Worm (Caenorhabditis elegans) whole organism, mixed stage, embryonic: ENCODE measurements around the gene twk-14.

ENCODE experiments used
- M03D4.4 ChIP-seq: sonication (generic microtip); optimal IDR thresholded peaks from 2 replicates; lab custom pipeline; 2017; ENCODE audit warnings: mild to moderate bottlenecking, missing genetic modification characterization, missing compliant biosample characterization
- bed-3 ChIP-seq: fragments of 200-800 bp; sonication (Bioruptor generic); optimal IDR thresholded peaks from 3 replicates; lab custom pipeline; 2018; ENCODE audit warnings: mild to moderate bottlenecking, missing genetic modification characterization, moderate library complexity, missing compliant biosample characterization
- blmp-1 ChIP-seq: fragments of 150-350 bp; optimal IDR thresholded peaks from 2 replicates; lab custom pipeline; 2014; ENCODE audit warnings: missing biosample characterization, missing genetic modification characterization
- ceh-39 ChIP-seq: fragments of 150-350 bp; optimal IDR thresholded peaks from 2 replicates; lab custom pipeline; 2014; ENCODE audit warnings: missing biosample characterization, missing genetic modification characterization
- ceh-43 ChIP-seq: fragments of 200-800 bp; sonication (Bioruptor generic); optimal IDR thresholded peaks from 2 replicates; lab custom pipeline; 2018; ENCODE audit warnings: mild to moderate bottlenecking, missing genetic modification characterization, moderate library complexity, missing compliant biosample characterization
- ceh-83 ChIP-seq: fragments of 200-800 bp; sonication (Bioruptor generic); optimal IDR thresholded peaks from 2 replicates; lab custom pipeline; 2018; ENCODE audit warnings: mild to moderate bottlenecking, missing genetic modification characterization, missing compliant biosample characterization
- cnd-1 ChIP-seq: fragments of 200-800 bp; sonication (Bioruptor generic); optimal IDR thresholded peaks from 2 replicates; lab custom pipeline; 2018; ENCODE audit warnings: mild to moderate bottlenecking, missing genetic modification characterization, missing compliant biosample characterization
- drap-1 ChIP-seq: fragments of 200-800 bp; sonication (Bioruptor generic); optimal IDR thresholded peaks from 3 replicates; lab custom pipeline; 2018; ENCODE audit warnings: mild to moderate bottlenecking, missing genetic modification characterization, missing compliant biosample characterization
- elt-1 ChIP-seq: sonication (generic microtip); optimal IDR thresholded peaks from 2 replicates; lab custom pipeline; 2017; ENCODE audit warnings: missing genetic modification characterization, mild to moderate bottlenecking, missing compliant biosample characterization, antibody characterized with exemption, moderate library complexity, borderline replicate concordance; ENCODE audit not compliant: insufficient read depth
- elt-3 ChIP-seq: fragments of 150-350 bp; optimal IDR thresholded peaks from 2 replicates; lab custom pipeline; 2014; ENCODE audit warnings: missing biosample characterization, missing genetic modification characterization
- ham-2 ChIP-seq: fragments of 200-800 bp; sonication (Bioruptor generic); optimal IDR thresholded peaks from 2 replicates; lab custom pipeline; 2018; ENCODE audit warnings: mild to moderate bottlenecking, missing genetic modification characterization, missing compliant biosample characterization
- hlh-1 ChIP-seq: fragments of 150-350 bp; optimal IDR thresholded peaks from 2 replicates; lab custom pipeline; 2014; ENCODE audit warnings: missing biosample characterization, missing genetic modification reagents, missing genetic modification characterization
- lin-13 ChIP-seq: fragments of 150-350 bp; optimal IDR thresholded peaks from 2 replicates; lab custom pipeline; 2014; ENCODE audit warnings: missing biosample characterization, missing genetic modification characterization
- lin-32 ChIP-seq: fragments of 200-800 bp; sonication (Bioruptor generic); optimal IDR thresholded peaks from 2 replicates; lab custom pipeline; 2018; ENCODE audit warnings: mild to moderate bottlenecking, missing genetic modification characterization, missing compliant biosample characterization
- lsy-2 ChIP-seq: fragments of 150-350 bp; optimal IDR thresholded peaks from 2 replicates; lab custom pipeline; 2014; ENCODE audit warnings: missing biosample characterization, missing genetic modification characterization
- mab-5 ChIP-seq: fragments of 150-350 bp; optimal IDR thresholded peaks from 2 replicates; lab custom pipeline; 2014; ENCODE audit warnings: missing biosample characterization, missing genetic modification characterization
- mls-2 ChIP-seq: sonication (generic microtip); optimal IDR thresholded peaks from 2 replicates; lab custom pipeline; 2016; ENCODE audit warnings: mild to moderate bottlenecking, missing genetic modification characterization, moderate library complexity, missing compliant biosample characterization
- nhr-2 ChIP-seq: fragments of 150-350 bp; optimal IDR thresholded peaks from 2 replicates; lab custom pipeline; 2014; ENCODE audit warnings: missing biosample characterization, missing genetic modification characterization
- nhr-28 ChIP-seq: fragments of 150-350 bp; optimal IDR thresholded peaks from 2 replicates; lab custom pipeline; 2014; ENCODE audit warnings: missing biosample characterization, missing genetic modification characterization
- pha-4 ChIP-seq: fragments of 150-350 bp; optimal IDR thresholded peaks from 2 replicates; lab custom pipeline; 2018; ENCODE audit warnings: missing biosample characterization, missing genetic modification reagents, missing genetic modification characterization
- sem-2 ChIP-seq: fragments of 200-800 bp; sonication (Bioruptor generic); optimal IDR thresholded peaks from 2 replicates; lab custom pipeline; 2018; ENCODE audit warnings: mild to moderate bottlenecking, missing genetic modification characterization, missing compliant biosample characterization
- snpc-4 ChIP-seq: fragments of 150-350 bp; optimal IDR thresholded peaks from 2 replicates; lab custom pipeline; 2014; ENCODE audit warnings: missing biosample characterization, missing genetic modification characterization
- sptf-1 ChIP-seq: sonication (generic microtip); optimal IDR thresholded peaks from 2 replicates; lab custom pipeline; 2017; ENCODE audit warnings: mild to moderate bottlenecking, missing genetic modification characterization, moderate library complexity, missing compliant biosample characterization
- tbx-8 ChIP-seq: fragments of 200-800 bp; sonication (Bioruptor generic); optimal IDR thresholded peaks from 2 replicates; lab custom pipeline; 2018; ENCODE audit warnings: mild to moderate bottlenecking, missing genetic modification characterization, moderate library complexity, missing compliant biosample characterization
- unc-120 ChIP-seq: sonication (generic microtip); optimal IDR thresholded peaks from 2 replicates; lab custom pipeline; 2017; ENCODE audit warnings: missing genetic modification characterization, missing compliant biosample characterization; ENCODE audit not compliant: poor library complexity, severe bottlenecking
- unc-39 ChIP-seq: fragments of 150-350 bp; optimal IDR thresholded peaks from 2 replicates; lab custom pipeline; 2014; ENCODE audit warnings: missing biosample characterization, missing genetic modification characterization
- unc-62 ChIP-seq: fragments of 150-350 bp; optimal IDR thresholded peaks from 2 replicates; lab custom pipeline; 2014; ENCODE audit warnings: missing biosample characterization, missing genetic modification reagents, missing genetic modification characterization
- zip-8 ChIP-seq: fragments of 150-350 bp; optimal IDR thresholded peaks from 2 replicates; lab custom pipeline; 2014; ENCODE audit warnings: missing biosample characterization, missing genetic modification characterization
- ztf-11 ChIP-seq: fragments of 150-350 bp; optimal IDR thresholded peaks from 2 replicates; lab custom pipeline; 2014; ENCODE audit warnings: missing biosample characterization, missing genetic modification characterization

Gene twk-14

ce11 chrV:12357632-12358031 is 37.9 kb downstream of the twk-14 start:
- no peak for TF ChIP-seq tbx-8
- TF ChIP-seq blmp-1 = peak; percentile 83

DNA sequence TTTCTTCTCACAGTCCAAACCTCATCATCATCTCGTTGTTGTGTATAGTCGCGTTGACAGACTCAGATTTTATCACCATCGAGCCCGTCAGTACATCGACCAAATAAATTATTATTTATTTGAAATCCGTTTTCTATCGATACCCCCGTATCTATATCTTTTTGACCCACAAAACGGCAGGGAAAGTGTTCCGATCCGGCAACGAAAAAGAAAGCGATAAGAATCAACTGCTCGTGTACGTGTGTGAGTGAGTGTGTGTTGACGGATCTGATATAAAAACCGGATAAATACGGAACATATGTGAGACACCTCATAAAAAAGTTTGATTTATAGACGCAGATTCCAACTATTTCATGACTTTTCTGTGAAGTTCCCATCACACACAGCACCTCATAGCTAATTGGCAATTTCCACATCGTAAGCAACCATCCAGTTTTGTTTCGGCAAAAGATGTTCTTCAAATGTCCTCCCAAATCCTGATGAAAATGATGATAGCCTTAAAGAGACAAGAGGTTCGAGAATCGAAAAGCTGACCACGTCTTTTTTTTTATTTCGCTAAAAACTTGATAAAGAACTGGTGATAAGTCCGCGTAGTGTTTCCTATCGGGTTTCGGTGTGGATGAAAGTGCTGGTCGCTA is 41.2 kb downstream of the twk-14 start:
- TF ChIP-seq nhr-2 (tag; lab: Kevin White, UChicago) (no peak), snpc-4 (no peak), bed-3 (GFP tag; lab: Kevin White, UChicago) (no peak), ceh-43 (no peak), M03D4.4 (tag; lab: Kevin White, UChicago) (peak; percentile 39), elt-1 (peak; percentile 87), tbx-8 (peak; percentile 6), ham-2 (GFP tag; lab: Kevin White, UChicago) (peak; percentile 16), nhr-28 (no peak), unc-62 (GFP tag; lab: Kevin White, UChicago) (peak; percentile 50), blmp-1 (peak; percentile 8)

DNA sequence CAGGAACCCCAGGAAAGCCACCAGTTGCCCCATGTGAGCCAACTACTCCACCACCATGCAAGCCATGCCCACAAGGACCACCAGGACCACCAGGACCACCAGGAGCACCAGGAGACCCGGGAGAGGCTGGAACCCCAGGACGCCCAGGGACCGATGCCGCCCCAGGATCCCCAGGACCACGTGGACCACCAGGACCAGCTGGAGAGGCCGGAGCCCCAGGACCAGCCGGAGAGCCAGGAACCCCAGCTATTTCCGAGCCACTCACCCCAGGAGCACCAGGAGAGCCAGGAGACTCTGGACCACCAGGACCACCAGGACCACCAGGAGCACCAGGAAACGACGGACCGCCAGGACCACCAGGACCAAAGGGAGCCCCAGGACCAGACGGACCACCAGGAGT is 42.0 kb downstream of the twk-14 start:
- no peak for TF ChIP-seq ceh-43
- no peak for TF ChIP-seq zip-8 (tag; lab: Kevin White, UChicago)
- no peak for TF ChIP-seq elt-3 (tag; lab: Kevin White, UChicago)
- peak; percentile 44 for TF ChIP-seq mls-2 (tag; lab: Kevin White, UChicago)
- no peak for TF ChIP-seq tbx-8
- TF ChIP-seq sem-2 (GFP tag; lab: Kevin White, UChicago) = no peak
- TF ChIP-seq drap-1 (GFP tag; lab: Kevin White, UChicago) = no peak
- TF ChIP-seq hlh-1 (tag; lab: Kevin White, UChicago) = no peak

- peak; percentile 52 for TF ChIP-seq ham-2 (GFP tag; lab: Kevin White, UChicago)
- peak; percentile 66 for TF ChIP-seq ceh-83 (GFP tag; lab: Kevin White, UChicago)
- TF ChIP-seq lsy-2 (tag; lab: Kevin White, UChicago) = no peak
These were observed 42.6 kb downstream of the twk-14 start for ce11 chrV:12352881-12353280.

- TF ChIP-seq blmp-1 = no peak
- TF ChIP-seq lin-13 (tag; lab: Kevin White, UChicago) = no peak
- no peak for TF ChIP-seq unc-62 (GFP tag; lab: Kevin White, UChicago)
- TF ChIP-seq mls-2 (tag; lab: Kevin White, UChicago) = no peak
- no peak for TF ChIP-seq ceh-83 (GFP tag; lab: Kevin White, UChicago)
- TF ChIP-seq hlh-1 (tag; lab: Kevin White, UChicago) = no peak
- TF ChIP-seq tbx-8 = no peak
- TF ChIP-seq bed-3 (GFP tag; lab: Kevin White, UChicago) = no peak
- no peak for TF ChIP-seq elt-3 (tag; lab: Kevin White, UChicago)
- no peak for TF ChIP-seq mab-5
- TF ChIP-seq M03D4.4 (tag; lab: Kevin White, UChicago) = no peak
- TF ChIP-seq sptf-1 (tag; lab: Kevin White, UChicago) = no peak
- no peak for TF ChIP-seq pha-4 (tag; lab: Kevin White, UChicago)
- TF ChIP-seq unc-39 (tag; lab: Kevin White, UChicago) = no peak
- no peak for TF ChIP-seq unc-120 (tag; lab: Kevin White, UChicago)
- TF ChIP-seq sem-2 (GFP tag; lab: Kevin White, UChicago) = no peak
These were observed 43.1 kb downstream of the twk-14 start, which contains the start of gene sqt-3 for ce11 chrV:12352445-12352844. Gene sqt-3, plus strand, starts transcription at chrV:12352745.

- TF ChIP-seq elt-3 (tag; lab: Kevin White, UChicago) (no peak), elt-1 (peak; percentile 68), nhr-28 (no peak), blmp-1 (no peak), ham-2 (GFP tag; lab: Kevin White, UChicago) (no peak), ztf-11 (tag; lab: Kevin White, UChicago) (no peak)
- TF ChIP-seq, all 35 proteins: peak for 1
These were observed 43.7 kb downstream of the twk-14 start for ce11 chrV:12351842-12352241.

- TF ChIP-seq tbx-8 = no peak
- TF ChIP-seq elt-1 = peak; percentile 66
- TF ChIP-seq drap-1 (GFP tag; lab: Kevin White, UChicago) = no peak
- no peak for TF ChIP-seq ceh-39 (tag; lab: Kevin White, UChicago)
- no peak for TF ChIP-seq nhr-28
- TF ChIP-seq lin-32 (GFP tag; lab: Kevin White, UChicago) = no peak
- no peak for TF ChIP-seq cnd-1 (tag; lab: Kevin White, UChicago)
- peak; percentile 53 for TF ChIP-seq blmp-1
- peak; percentile 39 for TF ChIP-seq elt-3 (tag; lab: Kevin White, UChicago)
- TF ChIP-seq mab-5 = no peak
- no peak for TF ChIP-seq sptf-1 (tag; lab: Kevin White, UChicago)
These were observed 46.1 kb downstream of the twk-14 start for ce11 chrV:12349365-12349764.
